Worm (Caenorhabditis elegans): ENCODE measurements around the gene prp-6.

The prp-6 gene

DNA sequence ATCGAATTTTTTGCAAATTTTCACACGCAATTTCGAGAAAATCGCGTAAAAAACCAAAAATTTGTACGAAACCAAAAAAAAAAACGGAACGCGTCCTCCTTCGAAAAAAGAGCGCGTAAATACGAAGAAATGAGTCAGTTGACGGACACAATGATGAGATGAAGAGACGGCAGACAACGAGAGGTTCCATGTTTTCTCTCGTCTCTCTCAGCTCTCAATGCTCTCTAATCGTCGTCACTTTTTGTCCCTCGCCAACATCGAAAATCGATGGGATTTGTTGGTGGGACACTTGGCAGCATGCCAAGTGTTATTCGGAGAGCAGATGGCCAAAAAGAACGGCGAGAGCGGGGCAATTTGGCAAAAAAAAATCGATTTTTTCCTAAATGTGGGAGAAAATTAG, 56.9 kb downstream of the prp-6 start (continued):
- TF ChIP-seq lsl-1 (GFP tag; optimal IDR thresholded peaks at IDR 0.05) = peak; percentile 9
- no peak for TF ChIP-seq Y67H2A.10 (GFP tag; conservative IDR thresholded peaks at IDR 0.05)
- no peak for TF ChIP-seq bed-1 (GFP tag; IDR thresholded peaks at IDR 0.05)
- no peak for TF ChIP-seq zim-3 (tag; optimal IDR thresholded peaks at IDR 0.05)
- no peak for TF ChIP-seq Y95B8A.8 (GFP tag; IDR thresholded peaks at IDR 0.05)
- no peak for TF ChIP-seq snpc-1.1 (tag; optimal IDR thresholded peaks at IDR 0.05; ENCODE audit: insufficient read depth)
- TF ChIP-seq snpc-3.4 (tag; optimal IDR thresholded peaks at IDR 0.05) = no peak
- no peak for TF ChIP-seq F39B2.1 (GFP tag; IDR thresholded peaks at IDR 0.05)
- TF ChIP-seq hlh-12 (tag; optimal IDR thresholded peaks at IDR 0.05) = no peak
- no peak for TF ChIP-seq tbx-9 (tag; optimal IDR thresholded peaks at IDR 0.05; ENCODE audit: borderline replicate concordance)
- no peak for TF ChIP-seq bed-2 (GFP tag; IDR thresholded peaks at IDR 0.05)
- TF ChIP-seq him-1 (tag; optimal IDR thresholded peaks at IDR 0.05) = no peak
- no peak for TF ChIP-seq sea-2 (GFP tag; IDR thresholded peaks at IDR 0.05)
- TF ChIP-seq lin-35 (GFP tag; optimal IDR thresholded peaks at IDR 0.05) = peak in 2 of 3 experiments; percentile 45 to 76
- TF ChIP-seq pbrm-1 (GFP tag; IDR thresholded peaks at IDR 0.05) = peak; percentile 58; the same call in 1 of the 2 replicates
- TF ChIP-seq mes-4 (tag; optimal IDR thresholded peaks at IDR 0.05) = no peak
- TF ChIP-seq fkh-3 (tag; optimal IDR thresholded peaks at IDR 0.05) = no peak
- TF ChIP-seq nfyb-1 (GFP tag; IDR thresholded peaks at IDR 0.05) = peak; percentile 61
- no peak for TF ChIP-seq sdz-38 (tag; optimal IDR thresholded peaks at IDR 0.05)
- TF ChIP-seq F57C9.4 (tag; optimal IDR thresholded peaks at IDR 0.05) = no peak
- no peak for TF ChIP-seq hlh-26 (GFP tag; conservative IDR thresholded peaks at IDR 0.05)
- no peak for TF ChIP-seq chd-7 (tag; optimal IDR thresholded peaks at IDR 0.05)
- no peak for TF ChIP-seq dpff-1 (tag; optimal IDR thresholded peaks at IDR 0.05)
- TF ChIP-seq Y56A3A.18 (GFP tag; IDR thresholded peaks at IDR 0.05) = no peak
- no peak for TF ChIP-seq Y53F4B.3 (GFP tag; IDR thresholded peaks at IDR 0.05)
- no peak for TF ChIP-seq egl-44 (GFP tag; IDR thresholded peaks at IDR 0.05)
- TF ChIP-seq nhr-27 (tag; optimal IDR thresholded peaks at IDR 0.05) = no peak
- no peak for TF ChIP-seq ceh-91 (GFP tag; IDR thresholded peaks at IDR 0.05)
- no peak for TF ChIP-seq zfh-2 (GFP tag; conservative IDR thresholded peaks at IDR 0.05)
- TF ChIP-seq lin-26 (GFP tag; IDR thresholded peaks at IDR 0.05) = no peak
- no peak for TF ChIP-seq F10E7.11 (tag; optimal IDR thresholded peaks at IDR 0.05)
- TF ChIP-seq lir-1 (GFP tag; conservative IDR thresholded peaks at IDR 0.05) = no peak
- peak; percentile 77 for TF ChIP-seq mcd-1 (GFP tag; IDR thresholded peaks at IDR 0.05)
- no peak for TF ChIP-seq sptf-2 (GFP tag; optimal IDR thresholded peaks at IDR 0.05)
- no peak for TF ChIP-seq egl-18 (GFP tag; IDR thresholded peaks at IDR 0.05)
- TF ChIP-seq atf-7 (tag; optimal IDR thresholded peaks at IDR 0.05) = no peak
- no peak for TF ChIP-seq die-1 (tag; optimal IDR thresholded peaks at IDR 0.05)
- TF ChIP-seq hsf-1 (GFP tag; IDR thresholded peaks at IDR 0.05) = no peak
- no peak for TF ChIP-seq nfya-2 (GFP tag; IDR thresholded peaks at IDR 0.05)
- TF ChIP-seq ceh-58 (GFP tag; IDR thresholded peaks at IDR 0.05) = no peak
- no peak for TF ChIP-seq Y79H2A.3 (GFP tag; conservative IDR thresholded peaks at IDR 0.05)
- TF ChIP-seq B0019.2 (GFP tag; conservative IDR thresholded peaks at IDR 0.05) = no peak
- TF ChIP-seq F55B11.4 (tag; optimal IDR thresholded peaks at IDR 0.05; ENCODE audit: borderline replicate concordance, insufficient read depth) = no peak
- no peak for TF ChIP-seq cebp-1 (GFP tag; IDR thresholded peaks at IDR 0.05)
- TF ChIP-seq cebp-1 (tag; optimal IDR thresholded peaks at IDR 0.05) = peak; percentile 58
- TF ChIP-seq K12H6.12 (tag; optimal IDR thresholded peaks at IDR 0.05) = peak; percentile 63
- no peak for TF ChIP-seq F57A8.1 (GFP tag; optimal IDR thresholded peaks at IDR 0.05)
- TF ChIP-seq dox-1 (GFP tag; IDR thresholded peaks at IDR 0.05) = no peak; the same call in 1 of the 2 replicates
- no peak for TF ChIP-seq nhr-179 (tag; optimal IDR thresholded peaks at IDR 0.05)
- no peak for TF ChIP-seq F23B12.7 (tag; optimal IDR thresholded peaks at IDR 0.05; ENCODE audit: insufficient read depth)

All from whole organism, young adult.